Worm (Caenorhabditis elegans): ENCODE measurements around the gene F54D10.4.

DNA sequence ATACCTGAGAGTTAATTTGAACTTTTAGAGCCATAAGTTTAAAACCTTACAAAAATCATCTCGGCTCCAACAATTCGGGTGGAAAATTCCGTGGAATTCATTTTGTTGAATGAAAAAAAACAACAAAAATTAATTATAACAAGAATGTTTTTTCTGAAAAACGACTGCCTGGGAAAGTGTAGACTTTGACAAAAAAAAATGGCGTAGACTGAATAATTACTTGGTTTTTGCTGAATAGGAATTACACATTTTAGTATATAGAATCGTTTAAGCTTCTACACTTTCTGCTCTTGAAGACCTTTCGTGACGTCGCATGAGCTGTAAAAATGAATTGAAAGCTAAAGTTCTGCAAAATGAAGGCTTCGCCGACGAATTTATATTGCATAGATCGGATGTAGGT, 42.4 kb downstream of the F54D10.4 start, which contains the start of gene srx-112:
- TF ChIP-seq ztf-11 (tag; optimal IDR thresholded peaks at IDR 0.05) = no peak
- TF ChIP-seq nhr-28 (tag; optimal IDR thresholded peaks at IDR 0.05) = no peak
- no peak for TF ChIP-seq lin-15B (tag; optimal IDR thresholded peaks at IDR 0.05)
- no peak for TF ChIP-seq ceh-88 (GFP tag; IDR thresholded peaks at IDR 0.05)
- TF ChIP-seq blmp-1 (tag; optimal IDR thresholded peaks at IDR 0.05) = no peak
- no peak for TF ChIP-seq nhr-12 (tag; optimal IDR thresholded peaks at IDR 0.05)
- TF ChIP-seq elt-3 (tag; optimal IDR thresholded peaks at IDR 0.05) = no peak
- no peak for TF ChIP-seq vab-15 (tag; optimal IDR thresholded peaks at IDR 0.05)
